Worm (Caenorhabditis elegans): ENCODE data around the gene vps-45.

Gene vps-45

DNA sequence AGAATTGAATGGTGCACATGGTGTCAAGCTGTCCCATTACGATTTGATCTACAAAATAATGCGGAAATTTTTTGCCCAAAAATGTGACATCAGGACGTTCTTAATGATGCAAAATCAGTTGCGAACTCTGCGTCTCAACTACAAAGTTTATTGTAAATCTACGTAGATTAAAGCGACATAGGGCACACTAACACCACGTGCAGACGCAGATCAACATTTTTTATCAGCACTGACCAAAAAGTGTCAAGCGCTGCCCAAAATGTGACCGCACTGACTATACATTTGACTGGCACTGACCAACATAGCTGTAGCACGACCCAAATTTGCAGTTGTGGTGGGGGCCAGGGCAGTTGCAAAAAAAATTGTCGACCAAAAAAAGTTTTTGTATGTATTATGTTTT is 34.9 kb upstream of the vps-45 start:
- no peak for TF ChIP-seq ets-7 (tag; optimal IDR thresholded peaks at IDR 0.05)
- no peak for TF ChIP-seq F13C5.2 (tag; optimal IDR thresholded peaks at IDR 0.05)
- TF ChIP-seq ama-1 (optimal IDR thresholded peaks at IDR 0.05) = no peak
- TF ChIP-seq tbx-11 (GFP tag; IDR thresholded peaks at IDR 0.05) = no peak
- no peak for TF ChIP-seq hnd-1 (tag; optimal IDR thresholded peaks at IDR 0.05)
- no peak for TF ChIP-seq scrt-1 (GFP tag; IDR thresholded peaks at IDR 0.05)
- no peak for TF ChIP-seq tbx-37 (GFP tag; conservative IDR thresholded peaks at IDR 0.05)
- no peak for TF ChIP-seq hmbx-1 (tag; optimal IDR thresholded peaks at IDR 0.05)
- no peak for TF ChIP-seq sea-1 (GFP tag; conservative IDR thresholded peaks at IDR 0.05)
- no peak for TF ChIP-seq flt-1 (GFP tag; IDR thresholded peaks at IDR 0.05)
- TF ChIP-seq ceh-13 (GFP tag; optimal IDR thresholded peaks at IDR 0.05) = no peak
- no peak for TF ChIP-seq pes-1 (GFP tag; IDR thresholded peaks at IDR 0.05)
- TF ChIP-seq ceh-36 (tag; optimal IDR thresholded peaks at IDR 0.05) = no peak
- no peak for TF ChIP-seq hmg-4 (GFP tag; optimal IDR thresholded peaks at IDR 0.05)
- no peak for TF ChIP-seq aly-1 (tag; optimal IDR thresholded peaks at IDR 0.05)

DNA sequence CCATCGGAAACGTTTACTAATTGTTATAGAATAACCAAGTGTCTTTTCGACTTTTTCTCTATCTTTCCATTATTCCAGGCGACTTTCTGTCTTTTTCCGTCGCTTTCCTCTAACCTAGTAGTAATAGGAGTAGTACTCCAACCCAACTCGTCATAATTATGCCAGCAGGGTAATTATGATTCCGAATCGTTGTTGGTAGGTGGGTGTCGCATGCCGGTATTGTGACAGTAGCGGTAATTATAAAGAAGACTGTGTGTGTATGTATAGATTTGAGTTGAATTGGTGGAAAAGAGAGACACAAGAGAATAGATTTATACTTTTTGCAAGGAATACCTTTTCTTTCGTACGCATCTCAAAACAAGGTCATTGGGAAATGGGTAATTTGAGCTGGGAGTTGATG is 30.4 kb upstream of the vps-45 start:
- TF ChIP-seq hmbx-1 (tag; optimal IDR thresholded peaks at IDR 0.05) (no peak), ceh-13 (GFP tag; optimal IDR thresholded peaks at IDR 0.05) (no peak), ama-1 (optimal IDR thresholded peaks at IDR 0.05) (no peak), pes-1 (GFP tag; IDR thresholded peaks at IDR 0.05) (no peak), tbx-37 (GFP tag; conservative IDR thresholded peaks at IDR 0.05) (no peak), flt-1 (GFP tag; IDR thresholded peaks at IDR 0.05) (no peak), ceh-36 (tag; optimal IDR thresholded peaks at IDR 0.05) (no peak), F13C5.2 (tag; optimal IDR thresholded peaks at IDR 0.05) (no peak), B0310.2 (tag; optimal IDR thresholded peaks at IDR 0.05) (no peak), tbx-11 (GFP tag; IDR thresholded peaks at IDR 0.05) (no peak), aly-1 (tag; optimal IDR thresholded peaks at IDR 0.05) (no peak), scrt-1 (GFP tag; IDR thresholded peaks at IDR 0.05) (no peak)

DNA sequence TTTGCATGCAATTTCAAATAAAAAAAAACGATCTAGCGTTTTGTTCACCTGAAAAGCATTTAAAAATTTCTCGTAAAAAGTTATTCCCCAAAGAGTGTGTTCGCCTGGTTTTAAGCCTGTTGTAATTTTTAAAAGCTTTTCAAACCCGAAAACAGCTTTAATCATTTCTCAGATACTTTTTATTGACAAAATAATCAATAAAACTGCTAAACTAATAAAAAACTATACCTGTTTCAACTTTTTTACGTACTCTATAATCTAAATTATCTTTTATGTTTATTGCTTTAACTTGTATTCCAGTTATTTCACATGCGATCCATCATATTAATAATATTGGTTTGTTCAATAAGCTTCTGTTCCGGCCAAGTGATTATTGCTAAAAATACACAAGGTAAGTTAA is 29.4 kb upstream of the vps-45 start, which contains the start of gene cutl-21:
TSS of gene cutl-21 (plus strand) at position 301 of the 400 bp plus-strand sequence.
- no peak for TF ChIP-seq sea-1 (GFP tag; conservative IDR thresholded peaks at IDR 0.05)
- no peak for TF ChIP-seq hnd-1 (tag; optimal IDR thresholded peaks at IDR 0.05)
- no peak for TF ChIP-seq scrt-1 (GFP tag; IDR thresholded peaks at IDR 0.05)
- TF ChIP-seq B0310.2 (tag; optimal IDR thresholded peaks at IDR 0.05) = no peak
- no peak for TF ChIP-seq ceh-36 (tag; optimal IDR thresholded peaks at IDR 0.05)
- no peak for TF ChIP-seq tbx-11 (GFP tag; IDR thresholded peaks at IDR 0.05)
- TF ChIP-seq flt-1 (GFP tag; IDR thresholded peaks at IDR 0.05) = no peak
- TF ChIP-seq tbx-37 (GFP tag; conservative IDR thresholded peaks at IDR 0.05) = no peak
- TF ChIP-seq ama-1 (optimal IDR thresholded peaks at IDR 0.05) = no peak
- TF ChIP-seq ceh-13 (GFP tag; optimal IDR thresholded peaks at IDR 0.05) = no peak
- TF ChIP-seq ets-7 (tag; optimal IDR thresholded peaks at IDR 0.05) = no peak
- no peak for TF ChIP-seq pes-1 (GFP tag; IDR thresholded peaks at IDR 0.05)
- no peak for TF ChIP-seq aly-1 (tag; optimal IDR thresholded peaks at IDR 0.05)
- no peak for TF ChIP-seq hmbx-1 (tag; optimal IDR thresholded peaks at IDR 0.05)

- TF ChIP-seq tbx-37 (GFP tag; conservative IDR thresholded peaks at IDR 0.05) = no peak
- TF ChIP-seq tbx-11 (GFP tag; IDR thresholded peaks at IDR 0.05) = no peak
- no peak for TF ChIP-seq hmg-4 (GFP tag; optimal IDR thresholded peaks at IDR 0.05)
- TF ChIP-seq tra-4 (tag; optimal IDR thresholded peaks at IDR 0.05) = no peak
- TF ChIP-seq scrt-1 (GFP tag; IDR thresholded peaks at IDR 0.05) = no peak
- no peak for TF ChIP-seq B0310.2 (tag; optimal IDR thresholded peaks at IDR 0.05)
- no peak for TF ChIP-seq ets-7 (tag; optimal IDR thresholded peaks at IDR 0.05)
- no peak for TF ChIP-seq pes-1 (GFP tag; IDR thresholded peaks at IDR 0.05)
- no peak for TF ChIP-seq F13C5.2 (tag; optimal IDR thresholded peaks at IDR 0.05)
- TF ChIP-seq ceh-13 (GFP tag; optimal IDR thresholded peaks at IDR 0.05) = no peak
- no peak for TF ChIP-seq ceh-36 (tag; optimal IDR thresholded peaks at IDR 0.05)
- TF ChIP-seq hnd-1 (tag; optimal IDR thresholded peaks at IDR 0.05) = no peak
- no peak for TF ChIP-seq ama-1 (optimal IDR thresholded peaks at IDR 0.05)
- no peak for TF ChIP-seq sea-1 (GFP tag; conservative IDR thresholded peaks at IDR 0.05)
- TF ChIP-seq aly-1 (tag; optimal IDR thresholded peaks at IDR 0.05) = no peak
- no peak for TF ChIP-seq flt-1 (GFP tag; IDR thresholded peaks at IDR 0.05)
- no peak for TF ChIP-seq hmbx-1 (tag; optimal IDR thresholded peaks at IDR 0.05)
These were observed 20.0 kb upstream of the vps-45 start for ce11 chrX:994678-995077.

DNA sequence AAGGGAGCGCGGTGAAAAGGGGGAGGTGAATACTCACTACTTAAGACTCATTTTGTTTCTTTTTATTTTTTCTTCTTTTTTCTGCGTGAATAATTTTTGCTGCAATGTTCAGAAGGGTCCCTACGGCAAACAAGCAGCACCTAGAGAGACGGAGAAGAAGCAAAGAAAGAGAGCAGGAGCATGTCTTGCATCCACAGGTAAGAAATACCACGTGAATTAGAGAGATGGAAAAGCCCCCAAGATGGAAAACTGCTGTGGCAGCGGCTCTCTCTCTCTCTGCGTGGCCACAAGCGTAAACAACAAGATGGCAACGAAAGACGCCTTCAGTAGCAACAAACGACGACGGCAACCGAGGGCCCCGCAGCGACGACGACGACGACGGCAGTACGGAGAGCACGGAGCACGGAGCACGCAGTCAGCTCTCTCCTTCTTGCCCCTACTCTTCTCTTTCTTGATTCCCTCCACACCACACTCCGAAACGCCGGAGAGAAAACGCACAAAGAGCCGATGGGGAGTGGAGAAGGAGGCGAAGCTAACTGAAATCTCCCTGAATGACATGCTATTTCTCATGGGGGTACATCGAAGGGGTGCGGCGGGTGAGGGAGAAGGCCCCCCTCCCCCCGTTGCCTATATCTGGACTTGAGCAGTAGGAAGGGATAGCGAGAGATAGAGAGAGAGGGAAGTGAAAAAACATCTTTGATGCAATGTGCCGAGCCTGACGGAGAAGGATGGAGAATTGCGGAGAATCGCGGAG is 18.2 kb upstream of the vps-45 start:
- TF ChIP-seq F13C5.2 (tag; optimal IDR thresholded peaks at IDR 0.05) = peak; percentile 63
- no peak for TF ChIP-seq tra-4 (tag; optimal IDR thresholded peaks at IDR 0.05)
- TF ChIP-seq tbx-11 (GFP tag; IDR thresholded peaks at IDR 0.05) = no peak
- no peak for TF ChIP-seq scrt-1 (GFP tag; IDR thresholded peaks at IDR 0.05)
- no peak for TF ChIP-seq hnd-1 (tag; optimal IDR thresholded peaks at IDR 0.05)
- no peak for TF ChIP-seq ets-7 (tag; optimal IDR thresholded peaks at IDR 0.05)
- no peak for TF ChIP-seq hmbx-1 (tag; optimal IDR thresholded peaks at IDR 0.05)
- TF ChIP-seq flt-1 (GFP tag; IDR thresholded peaks at IDR 0.05) = no peak
- peak; percentile 51 for TF ChIP-seq hmg-4 (GFP tag; optimal IDR thresholded peaks at IDR 0.05)
- TF ChIP-seq pes-1 (GFP tag; IDR thresholded peaks at IDR 0.05) = no peak
- TF ChIP-seq aly-1 (tag; optimal IDR thresholded peaks at IDR 0.05) = peak; percentile 74
- no peak for TF ChIP-seq B0310.2 (tag; optimal IDR thresholded peaks at IDR 0.05)

ce11 chrX:991274-991673 is 16.6 kb upstream of the vps-45 start, which contains the start of the genes C09E10.3 and dgk-1:
C09E10.3 (minus strand) TSS chrX:991374.
dgk-1 (minus strand) TSS chrX:991456.
- TF ChIP-seq ama-1 (optimal IDR thresholded peaks at IDR 0.05) (no peak), scrt-1 (GFP tag; IDR thresholded peaks at IDR 0.05) (no peak)

- TF ChIP-seq hmg-4 (GFP tag; optimal IDR thresholded peaks at IDR 0.05) (peak; percentile 43), flt-1 (GFP tag; IDR thresholded peaks at IDR 0.05) (no peak), tra-4 (tag; optimal IDR thresholded peaks at IDR 0.05) (no peak), pes-1 (GFP tag; IDR thresholded peaks at IDR 0.05) (peak; percentile 34; the same call in 1 of the 2 replicates), ceh-13 (GFP tag; optimal IDR thresholded peaks at IDR 0.05) (no peak), F13C5.2 (tag; optimal IDR thresholded peaks at IDR 0.05) (no peak), scrt-1 (GFP tag; IDR thresholded peaks at IDR 0.05) (no peak), hmbx-1 (tag; optimal IDR thresholded peaks at IDR 0.05) (no peak), aly-1 (tag; optimal IDR thresholded peaks at IDR 0.05) (no peak), B0310.2 (tag; optimal IDR thresholded peaks at IDR 0.05) (no peak), ceh-36 (tag; optimal IDR thresholded peaks at IDR 0.05) (no peak), ama-1 (optimal IDR thresholded peaks at IDR 0.05) (no peak), tbx-11 (GFP tag; IDR thresholded peaks at IDR 0.05) (no peak), tbx-37 (GFP tag; conservative IDR thresholded peaks at IDR 0.05) (0 out of 2 replicates have a peak, but pooled peaks have one; percentile 5)
These were observed 11.8 kb upstream of the vps-45 start for ce11 chrX:986463-986862.

Data from whole organism, early embryonic.